Worm (Caenorhabditis elegans) whole organism, mixed stage, embryonic: ENCODE measurements around the gene let-721.

Source experiments
- M03D4.4 ChIP-seq: sonication (generic microtip); optimal IDR thresholded peaks from 2 replicates; lab custom pipeline; 2017; ENCODE audit warnings: mild to moderate bottlenecking, missing genetic modification characterization, missing compliant biosample characterization
- bed-3 ChIP-seq: fragments of 200-800 bp; sonication (Bioruptor generic); optimal IDR thresholded peaks from 3 replicates; lab custom pipeline; 2018; ENCODE audit warnings: mild to moderate bottlenecking, missing genetic modification characterization, moderate library complexity, missing compliant biosample characterization
- blmp-1 ChIP-seq: fragments of 150-350 bp; optimal IDR thresholded peaks from 2 replicates; lab custom pipeline; 2014; ENCODE audit warnings: missing biosample characterization, missing genetic modification characterization
- ceh-39 ChIP-seq: fragments of 150-350 bp; optimal IDR thresholded peaks from 2 replicates; lab custom pipeline; 2014; ENCODE audit warnings: missing biosample characterization, missing genetic modification characterization
- ceh-43 ChIP-seq: fragments of 200-800 bp; sonication (Bioruptor generic); optimal IDR thresholded peaks from 2 replicates; lab custom pipeline; 2018; ENCODE audit warnings: mild to moderate bottlenecking, missing genetic modification characterization, moderate library complexity, missing compliant biosample characterization
- ceh-83 ChIP-seq: fragments of 200-800 bp; sonication (Bioruptor generic); optimal IDR thresholded peaks from 2 replicates; lab custom pipeline; 2018; ENCODE audit warnings: mild to moderate bottlenecking, missing genetic modification characterization, missing compliant biosample characterization
- cnd-1 ChIP-seq: fragments of 200-800 bp; sonication (Bioruptor generic); optimal IDR thresholded peaks from 2 replicates; lab custom pipeline; 2018; ENCODE audit warnings: mild to moderate bottlenecking, missing genetic modification characterization, missing compliant biosample characterization
- drap-1 ChIP-seq: fragments of 200-800 bp; sonication (Bioruptor generic); optimal IDR thresholded peaks from 3 replicates; lab custom pipeline; 2018; ENCODE audit warnings: mild to moderate bottlenecking, missing genetic modification characterization, missing compliant biosample characterization
- elt-1 ChIP-seq: sonication (generic microtip); optimal IDR thresholded peaks from 2 replicates; lab custom pipeline; 2017; ENCODE audit warnings: missing genetic modification characterization, mild to moderate bottlenecking, missing compliant biosample characterization, antibody characterized with exemption, moderate library complexity, borderline replicate concordance; ENCODE audit not compliant: insufficient read depth
- elt-3 ChIP-seq: fragments of 150-350 bp; optimal IDR thresholded peaks from 2 replicates; lab custom pipeline; 2014; ENCODE audit warnings: missing biosample characterization, missing genetic modification characterization
- flh-1 ChIP-seq: fragments of 200-800 bp; sonication (Bioruptor generic); optimal IDR thresholded peaks from 2 replicates; lab custom pipeline; 2018; ENCODE audit warnings: mild to moderate bottlenecking, missing genetic modification characterization, moderate library complexity, missing compliant biosample characterization
- ham-2 ChIP-seq: fragments of 200-800 bp; sonication (Bioruptor generic); optimal IDR thresholded peaks from 2 replicates; lab custom pipeline; 2018; ENCODE audit warnings: mild to moderate bottlenecking, missing genetic modification characterization, missing compliant biosample characterization
- hlh-1 ChIP-seq: fragments of 150-350 bp; optimal IDR thresholded peaks from 2 replicates; lab custom pipeline; 2014; ENCODE audit warnings: missing biosample characterization, missing genetic modification reagents, missing genetic modification characterization
- lin-13 ChIP-seq: fragments of 150-350 bp; optimal IDR thresholded peaks from 2 replicates; lab custom pipeline; 2014; ENCODE audit warnings: missing biosample characterization, missing genetic modification characterization
- lin-32 ChIP-seq: fragments of 200-800 bp; sonication (Bioruptor generic); optimal IDR thresholded peaks from 2 replicates; lab custom pipeline; 2018; ENCODE audit warnings: mild to moderate bottlenecking, missing genetic modification characterization, missing compliant biosample characterization
- lsy-2 ChIP-seq: fragments of 150-350 bp; optimal IDR thresholded peaks from 2 replicates; lab custom pipeline; 2014; ENCODE audit warnings: missing biosample characterization, missing genetic modification characterization
- mab-5 ChIP-seq: fragments of 150-350 bp; optimal IDR thresholded peaks from 2 replicates; lab custom pipeline; 2014; ENCODE audit warnings: missing biosample characterization, missing genetic modification characterization
- mep-1 ChIP-seq: fragments of 150-350 bp; optimal IDR thresholded peaks from 2 replicates; lab custom pipeline; 2017; ENCODE audit warnings: missing biosample characterization, missing genetic modification reagents, missing genetic modification characterization, inconsistent platforms
- mls-2 ChIP-seq: sonication (generic microtip); optimal IDR thresholded peaks from 2 replicates; lab custom pipeline; 2016; ENCODE audit warnings: mild to moderate bottlenecking, missing genetic modification characterization, moderate library complexity, missing compliant biosample characterization
- nhr-12 ChIP-seq: fragments of 150-350 bp; optimal IDR thresholded peaks from 2 replicates; lab custom pipeline; 2014; ENCODE audit warnings: missing biosample characterization, missing genetic modification characterization
- nhr-2 ChIP-seq: fragments of 150-350 bp; optimal IDR thresholded peaks from 2 replicates; lab custom pipeline; 2014; ENCODE audit warnings: missing biosample characterization, missing genetic modification characterization
- nhr-237 ChIP-seq: fragments of 150-350 bp; optimal IDR thresholded peaks from 2 replicates; lab custom pipeline; 2014; ENCODE audit warnings: missing biosample characterization, missing genetic modification characterization
- nhr-76 ChIP-seq: sonication (generic microtip); optimal IDR thresholded peaks from 2 replicates; lab custom pipeline; 2017; ENCODE audit warnings: missing biosample characterization, missing genetic modification characterization
- pha-4 ChIP-seq: fragments of 150-350 bp; optimal IDR thresholded peaks from 2 replicates; lab custom pipeline; 2018; ENCODE audit warnings: missing biosample characterization, missing genetic modification reagents, missing genetic modification characterization
- sem-2 ChIP-seq: fragments of 200-800 bp; sonication (Bioruptor generic); optimal IDR thresholded peaks from 2 replicates; lab custom pipeline; 2018; ENCODE audit warnings: mild to moderate bottlenecking, missing genetic modification characterization, missing compliant biosample characterization
- snpc-4 ChIP-seq: fragments of 150-350 bp; optimal IDR thresholded peaks from 2 replicates; lab custom pipeline; 2014; ENCODE audit warnings: missing biosample characterization, missing genetic modification characterization
- sptf-1 ChIP-seq: sonication (generic microtip); optimal IDR thresholded peaks from 2 replicates; lab custom pipeline; 2017; ENCODE audit warnings: mild to moderate bottlenecking, missing genetic modification characterization, moderate library complexity, missing compliant biosample characterization
- tbx-8 ChIP-seq: fragments of 200-800 bp; sonication (Bioruptor generic); optimal IDR thresholded peaks from 2 replicates; lab custom pipeline; 2018; ENCODE audit warnings: mild to moderate bottlenecking, missing genetic modification characterization, moderate library complexity, missing compliant biosample characterization
- unc-120 ChIP-seq: sonication (generic microtip); optimal IDR thresholded peaks from 2 replicates; lab custom pipeline; 2017; ENCODE audit warnings: missing genetic modification characterization, missing compliant biosample characterization; ENCODE audit not compliant: poor library complexity, severe bottlenecking
- unc-39 ChIP-seq: fragments of 150-350 bp; optimal IDR thresholded peaks from 2 replicates; lab custom pipeline; 2014; ENCODE audit warnings: missing biosample characterization, missing genetic modification characterization
- unc-62 ChIP-seq: fragments of 150-350 bp; optimal IDR thresholded peaks from 2 replicates; lab custom pipeline; 2014; ENCODE audit warnings: missing biosample characterization, missing genetic modification reagents, missing genetic modification characterization
- zip-8 ChIP-seq: fragments of 150-350 bp; optimal IDR thresholded peaks from 2 replicates; lab custom pipeline; 2014; ENCODE audit warnings: missing biosample characterization, missing genetic modification characterization
- ztf-11 ChIP-seq: fragments of 150-350 bp; optimal IDR thresholded peaks from 2 replicates; lab custom pipeline; 2014; ENCODE audit warnings: missing biosample characterization, missing genetic modification characterization

The let-721 gene

DNA sequence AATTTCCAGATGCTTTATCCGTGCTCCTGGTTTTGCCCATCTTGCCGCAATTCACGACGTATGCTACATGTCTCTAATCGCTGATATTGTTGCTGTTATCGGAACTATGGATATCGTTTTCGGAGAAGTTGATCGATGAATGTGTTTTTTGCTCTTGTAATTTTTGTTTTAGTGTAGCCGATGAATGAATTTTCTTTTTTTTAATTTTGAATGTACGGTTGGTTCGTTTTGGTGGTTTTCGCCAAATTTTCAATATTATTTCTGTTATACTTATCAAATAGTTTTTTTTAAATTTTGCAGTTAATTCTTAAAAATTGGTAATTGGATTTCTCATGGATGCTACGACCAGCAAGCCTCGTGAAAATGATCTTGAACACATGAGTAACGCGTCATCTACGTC is 20.3 kb upstream of the let-721 start, which contains the start of gene T26A5.2:
Gene T26A5.2, plus strand, starts transcription at position 301 of the 400 bp plus-strand sequence.
- no peak for TF ChIP-seq mab-5
- TF ChIP-seq nhr-12, result no peak
- no peak for TF ChIP-seq ceh-43 (GFP tag; lab: Kevin White, UChicago)
- no peak for TF ChIP-seq unc-62 (GFP tag; lab: Kevin White, UChicago)
- no peak for TF ChIP-seq snpc-4 (tag; lab: Kevin White, UChicago)
- no peak for TF ChIP-seq ceh-39
- no peak for TF ChIP-seq unc-120 (tag; lab: Kevin White, UChicago)
- TF ChIP-seq cnd-1 (tag; lab: Kevin White, UChicago), result no peak
- no peak for TF ChIP-seq ham-2 (GFP tag; lab: Kevin White, UChicago)
- no peak for TF ChIP-seq pha-4 (tag; lab: Kevin White, UChicago)
- TF ChIP-seq hlh-1, result no peak

DNA sequence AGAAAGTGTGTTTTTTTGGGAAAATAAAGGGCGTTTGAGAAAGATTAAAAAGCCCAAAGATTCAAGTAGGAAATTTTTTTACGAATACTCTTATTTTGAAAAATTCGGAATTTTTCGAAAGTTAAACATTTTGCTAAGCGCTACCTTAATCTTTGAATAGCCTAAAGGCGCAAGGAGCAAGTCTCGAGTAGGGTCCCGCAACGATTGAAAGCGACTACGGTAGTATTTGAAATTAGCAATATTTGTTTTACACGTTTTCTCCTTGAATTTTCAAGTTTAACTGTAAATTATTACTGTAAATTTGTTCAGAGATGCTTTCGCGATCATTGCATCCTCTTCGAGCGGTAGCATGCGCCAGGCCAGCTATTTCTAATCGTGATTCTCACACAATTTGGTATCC is 18.2 kb upstream of the let-721 start, which contains the start of gene nduf-2.2:
Gene nduf-2.2, plus strand, starts transcription at position 310 of the 400 bp plus-strand sequence.
- no peak for TF ChIP-seq nhr-2 (tag; lab: Kevin White, UChicago)

DNA sequence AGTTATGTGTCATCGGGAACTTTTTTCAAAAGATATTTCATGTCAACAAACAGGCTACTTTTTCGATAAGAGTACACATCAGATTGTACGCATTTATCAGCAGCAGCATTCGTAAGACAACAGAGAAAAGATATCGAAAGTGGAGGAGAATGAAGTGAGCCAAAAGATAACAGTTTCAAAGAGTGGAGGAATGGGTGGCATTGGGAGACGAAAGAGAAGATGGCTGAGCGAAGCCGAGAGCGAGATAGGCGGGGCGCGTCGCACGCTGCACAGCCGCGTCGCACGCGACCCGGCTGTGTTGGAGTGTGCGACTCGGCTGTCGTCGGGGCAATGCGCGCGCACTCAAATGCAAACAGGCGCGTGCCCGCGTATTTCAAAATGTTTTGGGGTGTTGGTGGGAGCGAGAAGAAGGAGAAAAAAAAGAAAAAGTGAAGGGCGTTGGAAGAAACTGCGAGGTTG is 17.4 kb upstream of the let-721 start:
- TF ChIP-seq nhr-237 (tag; lab: Kevin White, UChicago) (peak; percentile 48), blmp-1 (tag; lab: Kevin White, UChicago) (no peak), unc-120 (tag; lab: Kevin White, UChicago) (peak; percentile 72), drap-1 (GFP tag; lab: Kevin White, UChicago) (peak; percentile 22), lsy-2 (tag; lab: Kevin White, UChicago) (no peak), ceh-83 (no peak), hlh-1 (peak; percentile 46), pha-4 (tag; lab: Kevin White, UChicago) (peak; percentile 39), ham-2 (GFP tag; lab: Kevin White, UChicago) (peak; percentile 27), sem-2 (GFP tag; lab: Kevin White, UChicago) (no peak), M03D4.4 (tag; lab: Kevin White, UChicago) (peak; percentile 64), mab-5 (no peak), snpc-4 (tag; lab: Kevin White, UChicago) (no peak), sptf-1 (tag; lab: Kevin White, UChicago) (peak; percentile 66)

DNA sequence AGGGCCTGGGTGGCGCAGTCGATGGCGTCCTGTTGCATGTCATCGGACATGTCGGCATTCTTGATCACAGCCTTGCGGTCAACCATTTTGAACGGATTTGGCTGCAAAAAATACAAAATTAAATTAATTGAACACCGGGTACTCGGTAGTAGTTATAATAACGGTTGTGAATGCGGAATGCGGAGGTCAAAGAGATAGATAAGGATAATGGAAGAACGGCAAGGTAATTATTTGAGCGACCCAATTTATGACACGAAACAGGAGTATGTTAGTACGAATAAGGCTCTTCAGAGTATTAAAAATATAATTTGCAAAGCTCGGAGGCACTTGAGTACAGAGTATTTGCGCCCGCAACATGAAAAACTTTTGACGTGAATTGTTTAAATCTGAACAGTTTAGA is 17.0 kb upstream of the let-721 start, which contains the start of gene dlc-1:
Gene dlc-1, minus strand, starts transcription at position 101 of the 400 bp plus-strand sequence.
- no peak for TF ChIP-seq cnd-1 (tag; lab: Kevin White, UChicago)
- no peak for TF ChIP-seq sem-2 (GFP tag; lab: Kevin White, UChicago)
- TF ChIP-seq nhr-237 (tag; lab: Kevin White, UChicago), result no peak
- no peak for TF ChIP-seq lin-13 (tag; lab: Kevin White, UChicago)
- no peak for TF ChIP-seq zip-8 (tag; lab: Kevin White, UChicago)
- no peak for TF ChIP-seq nhr-12
- TF ChIP-seq ham-2 (GFP tag; lab: Kevin White, UChicago), result no peak
- no peak for TF ChIP-seq unc-120 (tag; lab: Kevin White, UChicago)
- no peak for TF ChIP-seq ztf-11 (tag; lab: Kevin White, UChicago)
- no peak for TF ChIP-seq mls-2 (tag; lab: Kevin White, UChicago)
- no peak for TF ChIP-seq lin-32 (GFP tag; lab: Kevin White, UChicago)
- TF ChIP-seq blmp-1 (tag; lab: Kevin White, UChicago), result no peak
- TF ChIP-seq elt-1 (tag; lab: Kevin White, UChicago), result no peak
- TF ChIP-seq elt-3 (tag; lab: Kevin White, UChicago), result no peak
- no peak for TF ChIP-seq flh-1 (GFP tag; lab: Kevin White, UChicago)
- no peak for TF ChIP-seq unc-39 (tag; lab: Kevin White, UChicago)
- TF ChIP-seq bed-3, result no peak
- TF ChIP-seq drap-1 (GFP tag; lab: Kevin White, UChicago), result no peak
- TF ChIP-seq nhr-2 (tag; lab: Kevin White, UChicago), result no peak

DNA sequence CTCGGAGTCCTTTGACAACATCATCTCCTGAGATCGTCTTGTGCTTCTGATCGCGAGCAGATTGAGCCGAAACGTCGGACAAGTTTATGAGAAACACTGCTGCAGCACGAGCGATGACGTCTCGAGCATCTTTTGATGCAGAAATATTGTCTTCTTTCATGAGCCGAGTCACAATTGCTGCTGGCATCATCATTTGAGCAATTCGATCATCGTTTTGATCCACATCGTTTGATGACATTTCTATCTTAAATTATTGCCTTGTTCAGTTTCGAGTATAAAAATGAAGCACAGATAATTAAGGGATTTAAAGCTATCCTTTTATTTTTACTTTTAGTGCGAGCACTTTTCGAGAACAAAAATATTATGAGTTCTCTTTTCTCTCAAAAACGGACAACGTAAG is 15.9 kb upstream of the let-721 start, which contains the start of gene T26A5.8:
Gene T26A5.8, minus strand, starts transcription at position 247 of the 400 bp plus-strand sequence.
- TF ChIP-seq tbx-8 (no peak), nhr-76 (tag; lab: Kevin White, UChicago) (no peak), drap-1 (GFP tag; lab: Kevin White, UChicago) (no peak), ham-2 (GFP tag; lab: Kevin White, UChicago) (no peak), cnd-1 (tag; lab: Kevin White, UChicago) (no peak), flh-1 (GFP tag; lab: Kevin White, UChicago) (no peak), elt-1 (tag; lab: Kevin White, UChicago) (no peak), elt-3 (tag; lab: Kevin White, UChicago) (no peak), nhr-12 (no peak), M03D4.4 (tag; lab: Kevin White, UChicago) (no peak), mep-1 (tag; lab: Kevin White, UChicago) (no peak)
